Worm (Caenorhabditis elegans): ENCODE data around the gene ncx-6.

DNA sequence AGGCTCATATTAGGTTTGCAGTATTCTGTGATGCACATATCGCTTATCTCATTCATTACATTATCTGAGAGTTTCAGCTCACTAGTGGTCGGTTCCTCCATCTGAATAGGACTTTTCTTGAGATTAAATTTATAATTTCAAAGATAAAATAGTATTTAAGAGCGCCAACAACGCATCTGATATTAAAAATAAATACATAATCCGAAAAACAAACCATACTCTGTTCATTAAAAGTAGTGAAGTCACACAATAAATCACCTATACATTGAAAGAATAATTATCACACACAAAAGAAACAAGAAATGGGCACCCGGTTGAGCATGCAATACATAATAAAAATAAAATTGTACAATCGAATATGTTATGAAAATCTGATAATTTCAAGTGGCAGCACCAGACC, 43.7 kb upstream of the ncx-6 start, which contains the start of gene vps-53:
- no peak for TF ChIP-seq pqm-1 (tag; optimal IDR thresholded peaks at IDR 0.05)
- no peak for TF ChIP-seq pha-4 (tag; optimal IDR thresholded peaks at IDR 0.05)
- TF ChIP-seq ztf-11 (tag; optimal IDR thresholded peaks at IDR 0.05) = no peak
- no peak for TF ChIP-seq sea-2 (GFP tag; optimal IDR thresholded peaks at IDR 0.05)
- TF ChIP-seq nhr-237 (tag; optimal IDR thresholded peaks at IDR 0.05) = no peak
- no peak for TF ChIP-seq ceh-16 (tag; optimal IDR thresholded peaks at IDR 0.05)

All from whole organism, L3 larva.